Fruit fly (Drosophila melanogaster) whole organism, embryonic: ENCODE data around the gene CG11436.
A peak's percentile ranks its signal among the peaks of the same experiment; 100 is the strongest.

Experiments used
- Asciz ChIP-seq: fragments of 200-800 bp; sonication (Bioruptor generic); optimal IDR thresholded peaks from 2 replicates; lab custom pipeline; 2017; ENCODE audit warnings: missing biosample characterization, mild to moderate bottlenecking, missing genetic modification characterization, missing genetic modification reagents
- CG10267 ChIP-seq: fragments of 200-800 bp; sonication (Bioruptor generic); optimal IDR thresholded peaks from 2 replicates; lab custom pipeline; 2018; ENCODE audit warnings: missing biosample characterization, mild to moderate bottlenecking, missing genetic modification characterization, moderate library complexity
- CG10979 ChIP-seq: fragments of 200-800 bp; sonication (Bioruptor generic); optimal IDR thresholded peaks from 2 replicates; lab custom pipeline; 2018; ENCODE audit warnings: missing biosample characterization, mild to moderate bottlenecking, missing genetic modification characterization, moderate library complexity
- CG11456 ChIP-seq: fragments of 200-800 bp; sonication (Bioruptor generic); IDR thresholded peaks from 3 replicates; pipeline ENCODE4 v1.3.6; 2022; ENCODE audit warnings: missing biosample characterization, missing genetic modification characterization
- CG13123 ChIP-seq: fragments of 200-800 bp; sonication (Bioruptor generic); optimal IDR thresholded peaks from 2 replicates; lab custom pipeline; 2016; ENCODE audit warnings: missing biosample characterization, missing genetic modification characterization
- CG13424 ChIP-seq: fragments of 200-800 bp; sonication (Bioruptor generic); optimal IDR thresholded peaks from 2 replicates; lab custom pipeline; 2019; ENCODE audit warnings: missing biosample characterization, mild to moderate bottlenecking, missing genetic modification characterization, moderate library complexity
- CG14710 ChIP-seq: fragments of 200-800 bp; sonication (Bioruptor generic); optimal IDR thresholded peaks from 3 replicates; lab custom pipeline; 2019; ENCODE audit warnings: missing biosample characterization, mild to moderate bottlenecking, missing genetic modification characterization, moderate library complexity
- CG15011 ChIP-seq: fragments of 200-800 bp; sonication (Bioruptor generic); optimal IDR thresholded peaks from 3 replicates; lab custom pipeline; 2018; ENCODE audit warnings: missing biosample characterization, mild to moderate bottlenecking, missing genetic modification characterization
- CG15696 ChIP-seq: fragments of 200-800 bp; sonication (Bioruptor generic); optimal IDR thresholded peaks from 2 replicates; lab custom pipeline; 2019; ENCODE audit warnings: missing biosample characterization, mild to moderate bottlenecking, missing genetic modification characterization, moderate library complexity
- CG17361 ChIP-seq: fragments of 200-800 bp; sonication (Bioruptor generic); IDR thresholded peaks from 3 replicates; pipeline ENCODE4 v1.3.6; 2022; ENCODE audit warnings: missing biosample characterization, missing genetic modification characterization
- CG17385 ChIP-seq: fragments of 200-800 bp; sonication (Bioruptor generic); optimal IDR thresholded peaks from 3 replicates; lab custom pipeline; 2018; ENCODE audit warnings: missing biosample characterization, mild to moderate bottlenecking, missing genetic modification characterization
- CG17829 ChIP-seq: fragments of 200-800 bp; optimal IDR thresholded peaks from 2 replicates; lab custom pipeline; 2019; ENCODE audit warnings: missing biosample characterization, mild to moderate bottlenecking, missing genetic modification characterization, moderate library complexity
- CG18262 ChIP-seq: fragments of 200-800 bp; optimal IDR thresholded peaks from 3 replicates; lab custom pipeline; 2019; ENCODE audit warnings: missing biosample characterization, mild to moderate bottlenecking, missing genetic modification characterization, moderate library complexity
- CG2202 ChIP-seq: fragments of 200-800 bp; sonication (Bioruptor generic); optimal IDR thresholded peaks from 2 replicates; lab custom pipeline; 2018; ENCODE audit warnings: missing biosample characterization, mild to moderate bottlenecking, missing genetic modification characterization
- CG33557 ChIP-seq: fragments of 200-800 bp; sonication (Bioruptor generic); optimal IDR thresholded peaks from 2 replicates; lab custom pipeline; 2019; ENCODE audit warnings: missing biosample characterization, mild to moderate bottlenecking, missing genetic modification characterization, moderate library complexity
- CG4404 ChIP-seq: fragments of 200-800 bp; sonication (Bioruptor generic); IDR thresholded peaks from 2 replicates; pipeline ENCODE4 v1.3.6; 2022; ENCODE audit warnings: missing biosample characterization, missing genetic modification characterization
- CG4424 ChIP-seq: fragments of 200-800 bp; sonication (Bioruptor generic); optimal IDR thresholded peaks from 3 replicates; lab custom pipeline; 2016; ENCODE audit warnings: missing biosample characterization, missing genetic modification characterization
- CG7839 ChIP-seq: fragments of 200-800 bp; sonication (Bioruptor generic); optimal IDR thresholded peaks from 3 replicates; lab custom pipeline; 2018; ENCODE audit warnings: missing biosample characterization, mild to moderate bottlenecking, missing genetic modification characterization, moderate library complexity
- CG8388 ChIP-seq: fragments of 200-800 bp; sonication (Bioruptor generic); optimal IDR thresholded peaks from 2 replicates; lab custom pipeline; 2019; ENCODE audit warnings: missing biosample characterization, mild to moderate bottlenecking, missing genetic modification characterization, moderate library complexity
- CG8924 ChIP-seq: fragments of 200-800 bp; optimal IDR thresholded peaks from 3 replicates; lab custom pipeline; 2019; ENCODE audit warnings: missing biosample characterization, mild to moderate bottlenecking, missing genetic modification characterization, moderate library complexity
- Drgx ChIP-seq: fragments of 200-800 bp; sonication (Bioruptor generic); IDR thresholded peaks from 2 replicates; pipeline ENCODE4 v1.3.6; 2022; ENCODE audit warnings: missing biosample characterization, missing genetic modification characterization
- Elba2 ChIP-seq: fragments of 200-800 bp; sonication (Bioruptor generic); optimal IDR thresholded peaks from 3 replicates; lab custom pipeline; 2016; ENCODE audit warnings: missing biosample characterization, missing genetic modification characterization
- Ets65A ChIP-seq: fragments of 200-800 bp; sonication (Bioruptor generic); peaks from one replicate; lab custom pipeline; 2016; ENCODE audit warnings: missing biosample characterization, missing genetic modification characterization
- MESR4 ChIP-seq: fragments of 200-800 bp; sonication (Bioruptor generic); optimal IDR thresholded peaks from 2 replicates; lab custom pipeline; 2018; ENCODE audit warnings: missing biosample characterization, mild to moderate bottlenecking, missing genetic modification characterization, moderate library complexity
- Pdp1 ChIP-seq, 2 experiments: fragments of 200-800 bp; sonication (Bioruptor generic); optimal IDR thresholded peaks; 3 replicates each; lab custom pipeline; 2016; ENCODE audit warnings: missing biosample characterization in 2 of 2, missing genetic modification characterization in 2 of 2, mild to moderate bottlenecking in 1 of 2, moderate library complexity in 1 of 2
- Xrp1 ChIP-seq: fragments of 200-800 bp; sonication (Bioruptor generic); IDR thresholded peaks from 2 replicates; pipeline ENCODE4 v1.3.6; 2022; ENCODE audit warnings: missing biosample characterization, missing genetic modification characterization
- chm ChIP-seq: fragments of 200-800 bp; sonication (Bioruptor generic); IDR thresholded peaks from 2 replicates; pipeline ENCODE4 v1.3.6; 2022; ENCODE audit warnings: missing biosample characterization, missing genetic modification characterization
- croc ChIP-seq: fragments of 200-800 bp; sonication (Bioruptor generic); conservative IDR thresholded peaks from 3 replicates; pipeline ENCODE4 v1.3.6; 2022; ENCODE audit warnings: missing biosample characterization, missing genetic modification characterization
- crol ChIP-seq: fragments of 200-800 bp; sonication (Bioruptor generic); IDR thresholded peaks from 2 replicates; pipeline ENCODE4 v1.3.6; 2022; ENCODE audit warnings: missing biosample characterization, missing genetic modification characterization
- dan ChIP-seq: fragments of 200-800 bp; sonication (Bioruptor generic); IDR thresholded peaks from 2 replicates; pipeline ENCODE4 v1.3.6; 2022; ENCODE audit warnings: missing biosample characterization, missing genetic modification characterization
- dmrt11E ChIP-seq: fragments of 200-800 bp; sonication (Bioruptor generic); optimal IDR thresholded peaks from 3 replicates; lab custom pipeline; 2018; ENCODE audit warnings: missing biosample characterization, mild to moderate bottlenecking, missing genetic modification characterization, moderate library complexity
- eve ChIP-seq, 2 experiments: fragments of >200 bp; optimal IDR thresholded peaks; 2 replicates each; lab custom pipeline; 2017; ENCODE audit warnings: missing biosample characterization in 2 of 2, missing genetic modification characterization in 2 of 2
- gce ChIP-seq: fragments of 200-800 bp; sonication (Bioruptor generic); IDR thresholded peaks from 3 replicates; pipeline ENCODE4 v1.3.6; 2022; ENCODE audit warnings: missing biosample characterization, missing genetic modification characterization
- grau ChIP-seq: fragments of 200-800 bp; optimal IDR thresholded peaks from 3 replicates; lab custom pipeline; 2019; ENCODE audit warnings: missing biosample characterization, mild to moderate bottlenecking, missing genetic modification characterization, moderate library complexity
- hkb ChIP-seq, 2 experiments: fragments of 200-800 bp in 1 of 2; fragments of >200 bp in 1 of 2; sonication (Bioruptor generic) in 1 of 2; IDR thresholded peaks in 1 of 2; optimal IDR thresholded peaks in 1 of 2; 2 replicates each; pipeline versions ENCODE4 v1.3.6 to Lab custom; 2017 to 2022; ENCODE audit warnings: missing biosample characterization in 1 of 2, missing genetic modification characterization in 1 of 2
- lola ChIP-seq, 3 experiments: fragments of >200 bp in 2 of 3; fragments of 200-800 bp in 1 of 3; sonication (Bioruptor generic) in 1 of 3; optimal IDR thresholded peaks; 2 replicates each; lab custom pipeline; 2017 to 2019; ENCODE audit warnings: missing biosample characterization in 3 of 3, missing genetic modification characterization in 3 of 3, mild to moderate bottlenecking in 1 of 3, moderate library complexity in 1 of 3
- mirr ChIP-seq: fragments of 200-800 bp; sonication (Bioruptor generic); optimal IDR thresholded peaks from 3 replicates; lab custom pipeline; 2018; ENCODE audit warnings: missing biosample characterization, mild to moderate bottlenecking, missing genetic modification characterization
- nmo ChIP-seq: fragments of 200-800 bp; sonication (Bioruptor generic); optimal IDR thresholded peaks from 2 replicates; lab custom pipeline; 2018; ENCODE audit warnings: missing biosample characterization, mild to moderate bottlenecking, missing genetic modification characterization, moderate library complexity
- pb ChIP-seq: fragments of 200-800 bp; sonication (Bioruptor generic); optimal IDR thresholded peaks from 3 replicates; lab custom pipeline; 2016; ENCODE audit warnings: missing biosample characterization, missing genetic modification characterization
- peb ChIP-seq: fragments of 200-800 bp; sonication (Bioruptor generic); IDR thresholded peaks from 2 replicates; pipeline ENCODE4 v1.3.6; 2022; ENCODE audit warnings: missing biosample characterization, missing genetic modification characterization
- phol ChIP-seq: fragments of 200-800 bp; sonication (Bioruptor generic); optimal IDR thresholded peaks from 3 replicates; lab custom pipeline; 2018; ENCODE audit warnings: missing biosample characterization, mild to moderate bottlenecking, missing genetic modification characterization, moderate library complexity
- prd ChIP-seq, 3 experiments: fragments of >200 bp in 2 of 3; fragments of 200-800 bp in 1 of 3; sonication (Bioruptor generic) in 1 of 3; optimal IDR thresholded peaks in 2 of 3; IDR thresholded peaks in 1 of 3; 2 replicates in 2 of 3; 3 replicates in 1 of 3; pipeline versions ENCODE4 v1.3.6 to Lab custom; 2017 to 2022; ENCODE audit warnings: missing biosample characterization in 1 of 3, missing genetic modification characterization in 1 of 3
- pros ChIP-seq: fragments of 200-800 bp; sonication (Bioruptor generic); optimal IDR thresholded peaks from 3 replicates; lab custom pipeline; 2019; ENCODE audit warnings: missing biosample characterization, mild to moderate bottlenecking, missing genetic modification characterization, moderate library complexity
- ranshi ChIP-seq: fragments of 200-800 bp; sonication (Bioruptor generic); IDR thresholded peaks from 2 replicates; pipeline ENCODE4 v1.3.6; 2022; ENCODE audit warnings: missing biosample characterization, missing genetic modification characterization
- sens ChIP-seq: fragments of 200-800 bp; sonication (Bioruptor generic); peaks from one replicate; lab custom pipeline; 2016; ENCODE audit warnings: missing biosample characterization, missing genetic modification characterization
- sisA ChIP-seq: fragments of 200-800 bp; sonication (Bioruptor generic); IDR thresholded peaks from 2 replicates; pipeline ENCODE4 v1.3.6; 2022; ENCODE audit warnings: missing biosample characterization, missing genetic modification characterization
- tap ChIP-seq: fragments of 200-800 bp; optimal IDR thresholded peaks from 3 replicates; lab custom pipeline; 2019; ENCODE audit warnings: missing biosample characterization, mild to moderate bottlenecking, missing genetic modification characterization, moderate library complexity
- tgo ChIP-seq: fragments of 200-800 bp; sonication (Bioruptor generic); IDR thresholded peaks from 3 replicates; pipeline ENCODE4 v1.3.6; 2022; ENCODE audit warnings: missing biosample characterization, missing genetic modification characterization
- unpg ChIP-seq: fragments of 200-800 bp; sonication (Bioruptor generic); optimal IDR thresholded peaks from 3 replicates; lab custom pipeline; 2018; ENCODE audit warnings: missing biosample characterization, mild to moderate bottlenecking, missing genetic modification characterization, moderate library complexity

CG11436 gene

DNA sequence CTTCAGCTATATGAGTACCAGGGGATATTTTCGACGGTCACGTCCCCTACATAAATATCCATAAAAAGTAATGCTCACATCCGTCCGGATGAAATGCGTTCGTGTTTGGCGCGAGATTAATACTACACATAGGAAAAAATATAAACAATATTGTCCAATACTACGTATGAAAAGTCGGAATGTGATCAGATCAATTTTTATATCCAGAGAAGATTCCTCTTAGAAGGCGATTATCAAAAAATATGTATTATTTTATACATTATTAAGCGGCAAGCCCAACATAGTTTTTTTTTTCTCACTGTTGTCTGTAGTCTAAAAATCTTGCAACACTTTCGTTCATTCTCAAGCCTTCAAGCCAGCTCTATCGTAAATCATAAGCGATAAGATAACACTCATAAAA lies 22.3 kb upstream of the CG11436 start (continued):
- peak; percentile 20 for TF ChIP-seq CG33557 (GFP tag; lab: Kevin White, UChicago)
- no peak for TF ChIP-seq gce (GFP tag; lab: Robert Waterston, UW)
- TF ChIP-seq CG17361: peak; percentile 41; the same call in 2 of the 3 replicates
- no peak for TF ChIP-seq CG13123
- peak; percentile 10 for TF ChIP-seq Asciz (GFP tag; lab: Kevin White, UChicago)
- peak; percentile 72 for TF ChIP-seq dmrt11E (tag; lab: Kevin White, UChicago)
- peak; percentile 42 for TF ChIP-seq nmo (GFP tag; lab: Kevin White, UChicago)
- no peak for TF ChIP-seq Elba2 (GFP tag; lab: Kevin White, UChicago)
- TF ChIP-seq Ets65A (GFP tag; lab: Kevin White, UChicago): peak; percentile 71
- TF ChIP-seq CG17385: peak; percentile 3
- TF ChIP-seq CG18262 (tag; lab: Kevin White, UChicago): peak; percentile 55
- TF ChIP-seq grau: peak; percentile 27
- peak; percentile 27 for TF ChIP-seq CG4424 (GFP tag; lab: Kevin White, UChicago)
- TF ChIP-seq prd (optimal IDR thresholded peaks at IDR 0.05; lab: Kevin White, UChicago): no peak
- peak; percentile 56 for TF ChIP-seq prd (GFP tag; IDR thresholded peaks at IDR 0.05; lab: Robert Waterston, UW)
- TF ChIP-seq unpg: peak; percentile 19
- TF ChIP-seq sens: peak; percentile 78
- TF ChIP-seq CG8924 (tag; lab: Kevin White, UChicago): peak; percentile 31
- no peak for TF ChIP-seq pros
- TF ChIP-seq tgo (GFP tag; lab: Robert Waterston, UW): 0 out of 3 replicates have a peak, but pooled peaks have one; percentile 36
- peak; percentile 33 for TF ChIP-seq CG10267 (tag; lab: Kevin White, UChicago)
- peak; percentile 23 for TF ChIP-seq CG17829
- TF ChIP-seq dan (GFP tag; lab: Robert Waterston, UW): no peak
- 0 out of 2 replicates have a peak, but pooled peaks have one; percentile 26 for TF ChIP-seq peb (GFP tag; lab: Robert Waterston, UW)
- no peak for TF ChIP-seq MESR4
- TF ChIP-seq eve (GFP tag; optimal IDR thresholded peaks at IDR 0.05; lab: Kevin White, UChicago): peak in 1 of 2 experiments; percentile 23
- TF ChIP-seq phol (tag; lab: Kevin White, UChicago): peak; percentile 35
- TF ChIP-seq pb (GFP tag; lab: Kevin White, UChicago): no peak
- no peak for TF ChIP-seq CG2202 (tag; lab: Kevin White, UChicago)
- peak; percentile 26; the same call in 1 of the 2 replicates for TF ChIP-seq sisA (GFP tag; lab: Robert Waterston, UW)
- TF ChIP-seq CG14710 (tag; lab: Kevin White, UChicago): peak; percentile 33
- peak; percentile 36; the same call in 1 of the 3 replicates for TF ChIP-seq croc (GFP tag; lab: Robert Waterston, UW)
- TF ChIP-seq ranshi (GFP tag; lab: Robert Waterston, UW): 0 out of 2 replicates have a peak, but pooled peaks have one; percentile 29
- no peak for TF ChIP-seq crol (GFP tag; lab: Robert Waterston, UW)
- TF ChIP-seq CG10979 (tag; lab: Kevin White, UChicago): peak; percentile 61
- TF ChIP-seq CG11456 (GFP tag; lab: Robert Waterston, UW): no peak
- no peak for TF ChIP-seq mirr (GFP tag; lab: Kevin White, UChicago)
- peak; percentile 57 for TF ChIP-seq CG15696
- peak; percentile 57; the same call in 1 of the 2 replicates for TF ChIP-seq Xrp1
- no peak for TF ChIP-seq hkb (optimal IDR thresholded peaks at IDR 0.05; lab: Kevin White, UChicago)
- TF ChIP-seq hkb (GFP tag; IDR thresholded peaks at IDR 0.05; lab: Robert Waterston, UW): 0 out of 2 replicates have a peak, but pooled peaks have one; percentile 37
- peak; percentile 25 for TF ChIP-seq CG13424
- peak; percentile 44 for TF ChIP-seq CG7839 (tag; lab: Kevin White, UChicago)
- peak in 1 of 3 experiments; percentile 47 for TF ChIP-seq lola (GFP tag; optimal IDR thresholded peaks at IDR 0.05; lab: Kevin White, UChicago)
- TF ChIP-seq CG4404 (GFP tag; lab: Robert Waterston, UW): peak; percentile 34
- TF ChIP-seq CG15011: no peak
- no peak for TF ChIP-seq Drgx
- peak; percentile 34 for TF ChIP-seq CG8388
- TF ChIP-seq tap (tag; lab: Kevin White, UChicago): no peak
- TF ChIP-seq chm: peak; percentile 16; the same call in 1 of the 2 replicates
- peak in 1 of 2 experiments; percentile 5 for TF ChIP-seq Pdp1 (GFP tag; optimal IDR thresholded peaks at IDR 0.05; lab: Kevin White, UChicago)
